Fruit fly (Drosophila melanogaster) whole organism, embryonic: ENCODE measurements around the gene CG12256.

Experiments used
- CG1024 ChIP-seq: fragments of 200-800 bp; sonication (Bioruptor generic); IDR thresholded peaks from 2 replicates; pipeline ENCODE4 v1.3.6; 2022; ENCODE audit warnings: missing biosample characterization, missing genetic modification characterization
- CG10959 ChIP-seq: fragments of 200-800 bp; sonication (Bioruptor generic); IDR thresholded peaks from 2 replicates; pipeline ENCODE4 v1.3.6; 2022; ENCODE audit warnings: missing biosample characterization, missing genetic modification characterization
- CG12071 ChIP-seq: fragments of 200-800 bp; sonication (Bioruptor generic); optimal IDR thresholded peaks from 3 replicates; lab custom pipeline; 2018; ENCODE audit warnings: missing biosample characterization, mild to moderate bottlenecking, missing genetic modification characterization
- CG12104 ChIP-seq: fragments of 200-800 bp; sonication (Bioruptor generic); optimal IDR thresholded peaks from 3 replicates; lab custom pipeline; 2016; ENCODE audit warnings: missing biosample characterization, missing genetic modification characterization
- CG15601 ChIP-seq: fragments of 200-800 bp; sonication (Bioruptor generic); optimal IDR thresholded peaks from 3 replicates; lab custom pipeline; 2019; ENCODE audit warnings: missing biosample characterization, mild to moderate bottlenecking, missing genetic modification characterization, moderate library complexity
- CG17359 ChIP-seq: fragments of 200-800 bp; sonication (Bioruptor generic); optimal IDR thresholded peaks from 3 replicates; lab custom pipeline; 2018; ENCODE audit warnings: missing biosample characterization, mild to moderate bottlenecking, missing genetic modification characterization, moderate library complexity
- CG17385 ChIP-seq: fragments of 200-800 bp; sonication (Bioruptor generic); optimal IDR thresholded peaks from 3 replicates; lab custom pipeline; 2018; ENCODE audit warnings: missing biosample characterization, mild to moderate bottlenecking, missing genetic modification characterization
- CG1832 ChIP-seq: fragments of 200-800 bp; sonication (Bioruptor generic); optimal IDR thresholded peaks from 2 replicates; lab custom pipeline; 2017; ENCODE audit warnings: missing biosample characterization, mild to moderate bottlenecking, missing genetic modification characterization, inconsistent platforms
- CG18764 ChIP-seq: fragments of 200-800 bp; sonication (Bioruptor generic); optimal IDR thresholded peaks from 3 replicates; lab custom pipeline; 2016; ENCODE audit warnings: missing biosample characterization, missing genetic modification characterization
- CG31224 ChIP-seq: fragments of 200-800 bp; sonication (Bioruptor generic); IDR thresholded peaks from 2 replicates; pipeline ENCODE4 v1.3.6; 2022; ENCODE audit warnings: missing biosample characterization, missing genetic modification characterization
- CG5953 ChIP-seq: fragments of 200-800 bp; sonication (Bioruptor generic); IDR thresholded peaks from 2 replicates; pipeline ENCODE4 v1.3.6; 2022; ENCODE audit warnings: missing biosample characterization, missing genetic modification characterization
- CG8924 ChIP-seq: fragments of 200-800 bp; optimal IDR thresholded peaks from 3 replicates; lab custom pipeline; 2019; ENCODE audit warnings: missing biosample characterization, mild to moderate bottlenecking, missing genetic modification characterization, moderate library complexity
- Chrac-16 ChIP-seq: fragments of 200-800 bp; sonication (Bioruptor generic); optimal IDR thresholded peaks from 3 replicates; lab custom pipeline; 2016; ENCODE audit warnings: missing biosample characterization, missing genetic modification characterization
- D19B ChIP-seq: fragments of 200-800 bp; sonication (Bioruptor generic); optimal IDR thresholded peaks from 2 replicates; lab custom pipeline; 2017; ENCODE audit warnings: missing biosample characterization, mild to moderate bottlenecking, missing genetic modification characterization
- Doc2 ChIP-seq: fragments of 200-800 bp; sonication (Bioruptor generic); IDR thresholded peaks from 2 replicates; pipeline ENCODE4 v1.3.6; 2022; ENCODE audit warnings: missing biosample characterization, missing genetic modification characterization
- HHEX ChIP-seq: fragments of 200-800 bp; sonication (Bioruptor generic); optimal IDR thresholded peaks from 3 replicates; lab custom pipeline; 2017; ENCODE audit warnings: missing biosample characterization, mild to moderate bottlenecking, missing genetic modification characterization, missing genetic modification reagents
- Hmr ChIP-seq: fragments of 200-800 bp; sonication (Bioruptor generic); optimal IDR thresholded peaks from 3 replicates; lab custom pipeline; 2017; ENCODE audit warnings: mild to moderate bottlenecking, missing biosample characterization, missing genetic modification reagents, missing genetic modification characterization
- Hr78 ChIP-seq, 2 experiments: fragments of 200-800 bp in 1 of 2; fragments of >200 bp in 1 of 2; sonication (Bioruptor generic) in 1 of 2; optimal IDR thresholded peaks; 2 replicates each; lab custom pipeline; 2017 to 2019; ENCODE audit warnings: missing biosample characterization in 2 of 2, missing genetic modification characterization in 2 of 2, mild to moderate bottlenecking in 1 of 2, moderate library complexity in 1 of 2
- Jarid2 ChIP-seq: fragments of 200-800 bp; sonication (Bioruptor generic); optimal IDR thresholded peaks from 3 replicates; lab custom pipeline; 2017; ENCODE audit warnings: mild to moderate bottlenecking, missing biosample characterization, missing genetic modification reagents, missing genetic modification characterization
- Sin3A ChIP-seq: fragments of >200 bp; optimal IDR thresholded peaks from 2 replicates; lab custom pipeline; 2018
- TFAM ChIP-seq: fragments of 200-800 bp; sonication (Bioruptor generic); optimal IDR thresholded peaks from 2 replicates; lab custom pipeline; 2017; ENCODE audit warnings: missing biosample characterization, missing genetic modification characterization, inconsistent platforms
- ap ChIP-seq: fragments of 200-800 bp; sonication (Bioruptor generic); IDR thresholded peaks from 2 replicates; pipeline ENCODE4 v1.3.6; 2022; ENCODE audit warnings: missing biosample characterization, missing genetic modification characterization
- bbx ChIP-seq: fragments of 200-800 bp; sonication (Bioruptor generic); IDR thresholded peaks from 2 replicates; pipeline ENCODE4 v1.3.6; 2022; ENCODE audit warnings: missing biosample characterization, missing genetic modification characterization; ENCODE audit not compliant: partially characterized antibody
- cg ChIP-seq: fragments of 200-800 bp; sonication (Bioruptor generic); optimal IDR thresholded peaks from 3 replicates; lab custom pipeline; 2019; ENCODE audit warnings: missing biosample characterization, mild to moderate bottlenecking, missing genetic modification characterization, moderate library complexity
- ci ChIP-seq: fragments of 200-800 bp; sonication (Bioruptor generic); IDR thresholded peaks from 3 replicates; pipeline ENCODE4 v1.3.6; 2022; ENCODE audit warnings: missing biosample characterization, missing genetic modification characterization
- crc ChIP-seq: fragments of 200-800 bp; sonication (Bioruptor generic); optimal IDR thresholded peaks from 2 replicates; lab custom pipeline; 2016; ENCODE audit warnings: missing biosample characterization, missing genetic modification characterization
- dmrt11E ChIP-seq: fragments of 200-800 bp; sonication (Bioruptor generic); optimal IDR thresholded peaks from 3 replicates; lab custom pipeline; 2018; ENCODE audit warnings: missing biosample characterization, mild to moderate bottlenecking, missing genetic modification characterization, moderate library complexity
- ewg ChIP-seq: fragments of 200-800 bp; sonication (Bioruptor generic); optimal IDR thresholded peaks from 3 replicates; lab custom pipeline; 2017; ENCODE audit warnings: mild to moderate bottlenecking, missing biosample characterization, missing genetic modification reagents, missing genetic modification characterization
- gsb ChIP-seq: fragments of 200-800 bp; sonication (Bioruptor generic); IDR thresholded peaks from 2 replicates; pipeline ENCODE4 v1.3.6; 2022; ENCODE audit warnings: missing biosample characterization, missing genetic modification characterization
- gsb-n ChIP-seq: fragments of 200-800 bp; sonication (Bioruptor generic); optimal IDR thresholded peaks from 3 replicates; lab custom pipeline; 2018; ENCODE audit warnings: missing biosample characterization, mild to moderate bottlenecking, missing genetic modification characterization
- insv ChIP-seq, 2 experiments: fragments of 200-800 bp; sonication (Bioruptor generic); optimal IDR thresholded peaks; 3 replicates each; lab custom pipeline; 2016 to 2018; ENCODE audit warnings: missing biosample characterization in 2 of 2, missing genetic modification characterization in 2 of 2
- knrl ChIP-seq: fragments of 200-800 bp; sonication (Bioruptor generic); IDR thresholded peaks from 3 replicates; pipeline ENCODE4 v1.3.6; 2022; ENCODE audit warnings: missing biosample characterization, missing genetic modification characterization; ENCODE audit not compliant: partially characterized antibody
- maf-S ChIP-seq: fragments of 200-800 bp; sonication (Bioruptor generic); optimal IDR thresholded peaks from 2 replicates; lab custom pipeline; 2016; ENCODE audit warnings: missing biosample characterization, missing genetic modification characterization
- mld ChIP-seq: fragments of 200-800 bp; sonication (Bioruptor generic); IDR thresholded peaks from 3 replicates; pipeline ENCODE4 v1.3.6; 2022; ENCODE audit warnings: missing biosample characterization, missing genetic modification characterization; ENCODE audit not compliant: partially characterized antibody
- oc ChIP-seq: fragments of 200-800 bp; sonication (Bioruptor generic); optimal IDR thresholded peaks from 2 replicates; lab custom pipeline; 2018; ENCODE audit warnings: missing biosample characterization, mild to moderate bottlenecking, missing genetic modification characterization, moderate library complexity
- peb ChIP-seq: fragments of 200-800 bp; sonication (Bioruptor generic); IDR thresholded peaks from 2 replicates; pipeline ENCODE4 v1.3.6; 2022; ENCODE audit warnings: missing biosample characterization, missing genetic modification characterization
- pzg ChIP-seq: fragments of 200-800 bp; sonication (Bioruptor generic); optimal IDR thresholded peaks from 3 replicates; lab custom pipeline; 2018; ENCODE audit warnings: missing biosample characterization, mild to moderate bottlenecking, missing genetic modification characterization, moderate library complexity
- repo ChIP-seq: fragments of 200-800 bp; sonication (Bioruptor generic); optimal IDR thresholded peaks from 2 replicates; lab custom pipeline; 2016; ENCODE audit warnings: missing biosample characterization, missing genetic modification characterization
- ro ChIP-seq: fragments of 200-800 bp; sonication (Bioruptor generic); IDR thresholded peaks from 2 replicates; pipeline ENCODE4 v1.3.6; 2022; ENCODE audit warnings: missing biosample characterization, missing genetic modification characterization
- sens ChIP-seq: fragments of 200-800 bp; sonication (Bioruptor generic); peaks from one replicate; lab custom pipeline; 2016; ENCODE audit warnings: missing biosample characterization, missing genetic modification characterization
- sqz ChIP-seq: fragments of 200-800 bp; sonication (Bioruptor generic); optimal IDR thresholded peaks from 3 replicates; lab custom pipeline; 2018; ENCODE audit warnings: missing biosample characterization, mild to moderate bottlenecking, missing genetic modification characterization
- toy ChIP-seq: fragments of 200-800 bp; sonication (Bioruptor generic); IDR thresholded peaks from 2 replicates; pipeline ENCODE4 v1.3.6; 2022; ENCODE audit warnings: missing biosample characterization, missing genetic modification characterization
- trh ChIP-seq: fragments of 200-800 bp; sonication (Bioruptor generic); optimal IDR thresholded peaks from 2 replicates; lab custom pipeline; 2016; ENCODE audit warnings: missing biosample characterization, missing genetic modification characterization

CG12256 gene

DNA sequence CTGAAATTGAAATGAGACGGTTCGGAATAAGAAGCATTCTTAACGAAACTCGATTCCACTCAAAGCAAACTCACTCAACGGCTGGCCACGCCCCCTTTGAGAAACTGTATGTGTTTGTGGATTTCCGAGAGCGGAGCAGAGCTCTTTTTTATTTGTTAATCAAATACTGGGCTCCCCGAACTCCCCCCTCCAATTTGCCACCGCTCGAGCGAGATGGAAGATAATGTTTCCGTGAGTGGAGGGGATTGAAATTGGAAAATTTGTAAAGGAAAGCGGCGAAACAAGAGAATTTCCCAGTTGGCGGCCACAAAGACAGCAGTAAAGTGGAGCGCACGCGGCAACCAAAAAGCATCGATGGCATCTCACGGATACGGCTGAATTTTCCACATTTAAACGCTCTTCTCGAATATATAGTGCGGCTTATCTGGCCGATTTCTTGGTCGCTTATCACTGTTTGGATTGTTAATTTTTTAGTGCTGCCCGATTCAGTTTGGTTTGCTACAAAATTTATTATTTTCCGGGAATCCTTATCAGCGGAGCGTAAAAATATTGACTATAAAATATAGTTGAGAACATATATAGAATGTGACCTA is 18.4 kb upstream of the CG12256 start (continued):
- no peak for TF ChIP-seq pzg
- no peak for TF ChIP-seq Sin3A
- TF ChIP-seq sqz (GFP tag; lab: Kevin White, UChicago) = no peak
- no peak for TF ChIP-seq crc (GFP tag; lab: Kevin White, UChicago)
- peak in 1 of 2 experiments; percentile 62 for TF ChIP-seq Hr78 (GFP tag; optimal IDR thresholded peaks at IDR 0.05; lab: Kevin White, UChicago)
- peak; percentile 13 for TF ChIP-seq gsb-n (tag; lab: Kevin White, UChicago)
- TF ChIP-seq bbx = peak; percentile 57; the same call in 1 of the 2 replicates
- peak; percentile 12 for TF ChIP-seq CG12071
- TF ChIP-seq Jarid2 (GFP tag; lab: Kevin White, UChicago) = peak; percentile 84
- TF ChIP-seq CG8924 = no peak
- peak in 1 of 2 experiments; percentile 63 for TF ChIP-seq insv (GFP tag; optimal IDR thresholded peaks at IDR 0.05; lab: Kevin White, UChicago)
- peak; percentile 51 for TF ChIP-seq sens
- no peak for TF ChIP-seq maf-S (GFP tag; lab: Kevin White, UChicago)
- TF ChIP-seq, all 482 proteins: peak for 41

DNA sequence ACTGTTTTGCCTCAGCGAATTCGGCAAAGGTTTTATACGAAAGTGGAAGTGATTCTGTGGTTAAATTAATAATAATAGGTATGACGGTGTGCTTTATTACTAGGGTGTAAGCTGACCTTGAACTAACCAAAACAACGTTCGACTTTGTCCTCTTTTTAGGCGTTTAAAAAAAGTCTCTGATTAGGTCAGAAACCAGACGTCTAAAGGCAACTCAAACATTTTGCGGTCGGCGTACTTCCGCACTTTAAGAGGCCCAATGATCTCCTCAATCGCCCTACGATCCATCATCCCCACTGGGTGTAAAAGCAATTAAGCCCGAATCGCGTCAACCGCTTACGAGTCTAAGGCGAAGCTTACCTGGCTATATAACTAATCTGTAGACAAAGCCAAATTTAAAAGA is 13.0 kb upstream of the CG12256 start, which contains the start of gene Cyp313a3:
Gene Cyp313a3 (minus strand): TSS at position 101 of the 400 bp plus-strand sequence.
- TF ChIP-seq oc (peak; percentile 1), CG31224 (no peak), knrl (0 out of 3 replicates have a peak, but pooled peaks have one; percentile 6), CG17359 (tag; lab: Kevin White, UChicago) (no peak), cg (GFP tag; lab: Kevin White, UChicago) (no peak), CG15601 (no peak), CG12104 (no peak), repo (GFP tag; lab: Kevin White, UChicago) (no peak), CG1024 (GFP tag; lab: Robert Waterston, UW) (no peak)
- TF ChIP-seq, all 482 proteins: peak for 2

DNA sequence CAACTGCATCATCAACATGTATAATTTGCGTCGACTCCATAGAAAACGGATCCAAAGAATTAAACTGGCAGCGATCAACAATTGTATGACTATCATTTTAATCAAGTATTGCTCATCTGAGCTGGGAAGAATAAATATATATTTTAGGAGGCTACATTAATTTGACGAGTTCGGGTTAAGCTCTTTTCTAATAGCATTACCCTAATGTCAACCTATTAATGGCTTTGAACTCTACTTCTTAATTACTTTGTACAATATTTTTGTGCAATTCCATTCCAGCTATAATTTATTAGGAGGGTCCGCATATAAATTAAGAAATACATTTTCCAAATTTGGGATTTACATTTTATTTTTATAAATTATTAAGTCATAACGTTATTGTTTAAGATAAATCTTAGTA is 10.7 kb upstream of the CG12256 start, which contains the start of gene Cyp313a2:
Gene Cyp313a2 (minus strand): TSS at position 101 of the 400 bp plus-strand sequence.
- TF ChIP-seq CG5953 (GFP tag; lab: Robert Waterston, UW) (no peak), ro (GFP tag; lab: Robert Waterston, UW) (no peak), TFAM (GFP tag; lab: Kevin White, UChicago) (no peak)

DNA sequence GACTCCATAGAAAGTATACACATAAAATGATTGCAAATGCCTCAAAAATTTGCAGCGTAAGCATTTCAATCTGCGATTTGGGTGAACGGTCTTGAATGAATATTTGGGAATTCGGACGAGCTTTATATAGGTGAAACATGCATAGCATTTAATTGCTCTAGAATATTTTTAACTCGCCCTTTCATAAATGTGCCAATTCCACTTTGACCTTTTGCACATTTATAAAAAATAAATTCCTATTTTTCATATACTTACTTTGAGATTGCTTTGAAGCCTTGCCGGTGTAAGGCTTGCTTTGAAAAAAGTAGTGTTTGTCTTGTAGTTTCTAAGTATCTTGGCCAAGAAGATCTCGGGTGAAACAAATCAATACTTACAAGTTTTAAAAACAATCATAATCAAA is 8.4 kb upstream of the CG12256 start, which contains the start of gene Cyp313a5:
Gene Cyp313a5 (minus strand): TSS at position 101 of the 400 bp plus-strand sequence.
- TF ChIP-seq dmrt11E (tag; lab: Kevin White, UChicago) (no peak), HHEX (GFP tag; lab: Kevin White, UChicago) (no peak), trh (GFP tag; lab: Kevin White, UChicago) (no peak), CG18764 (GFP tag; lab: Kevin White, UChicago) (no peak), peb (GFP tag; lab: Robert Waterston, UW) (no peak), crc (GFP tag; lab: Kevin White, UChicago) (no peak), ci (GFP tag; lab: Robert Waterston, UW) (no peak), Chrac-16 (no peak), Doc2 (GFP tag; lab: Robert Waterston, UW) (no peak), CG17385 (GFP tag; lab: Kevin White, UChicago) (no peak), ewg (GFP tag; lab: Kevin White, UChicago) (no peak), CG1832 (GFP tag; lab: Kevin White, UChicago) (no peak), mld (GFP tag; lab: Robert Waterston, UW) (no peak), Hmr (GFP tag; lab: Kevin White, UChicago) (no peak), ap (GFP tag; lab: Robert Waterston, UW) (no peak), D19B (GFP tag; lab: Kevin White, UChicago) (no peak), gsb (GFP tag; lab: Robert Waterston, UW) (no peak), toy (GFP tag; lab: Robert Waterston, UW) (no peak), CG10959 (no peak)
